Fruit fly (Drosophila melanogaster) whole organism, embryonic: ENCODE measurements around the gene CG14420.
A peak's percentile ranks its signal among the peaks of the same experiment; 100 is the strongest.

Experiments used
- CG10267 ChIP-seq: fragments of 200-800 bp; sonication (Bioruptor generic); optimal IDR thresholded peaks from 2 replicates; lab custom pipeline; 2018; ENCODE audit warnings: missing biosample characterization, mild to moderate bottlenecking, missing genetic modification characterization, moderate library complexity
- CG10431 ChIP-seq: fragments of 200-800 bp; sonication (Bioruptor generic); optimal IDR thresholded peaks from 3 replicates; lab custom pipeline; 2018; ENCODE audit warnings: missing biosample characterization, mild to moderate bottlenecking, missing genetic modification characterization
- CG10543 ChIP-seq: fragments of 200-800 bp; sonication (Bioruptor generic); optimal IDR thresholded peaks from 3 replicates; lab custom pipeline; 2017; ENCODE audit warnings: missing biosample characterization, mild to moderate bottlenecking, missing genetic modification characterization, moderate library complexity
- CG11456 ChIP-seq: fragments of 200-800 bp; sonication (Bioruptor generic); IDR thresholded peaks from 3 replicates; pipeline ENCODE4 v1.3.6; 2022; ENCODE audit warnings: missing biosample characterization, missing genetic modification characterization
- CG13287 ChIP-seq: fragments of 200-800 bp; sonication (Bioruptor generic); IDR thresholded peaks from 2 replicates; pipeline ENCODE4 v1.3.6; 2022; ENCODE audit warnings: missing biosample characterization, missing genetic modification characterization; ENCODE audit not compliant: partially characterized antibody
- CG15073 ChIP-seq: fragments of 200-800 bp; sonication (Bioruptor generic); optimal IDR thresholded peaks from 2 replicates; lab custom pipeline; 2016; ENCODE audit warnings: missing biosample characterization, missing genetic modification characterization
- CG16813 ChIP-seq: fragments of 200-800 bp; sonication (Bioruptor generic); IDR thresholded peaks from 3 replicates; pipeline ENCODE4 v1.3.6; 2022; ENCODE audit warnings: missing biosample characterization, missing genetic modification characterization; ENCODE audit not compliant: partially characterized antibody
- CG17612 ChIP-seq: fragments of 200-800 bp; sonication (Bioruptor generic); IDR thresholded peaks from 2 replicates; pipeline ENCODE4 v1.3.6; 2022; ENCODE audit warnings: missing biosample characterization, missing genetic modification characterization
- CG17829 ChIP-seq: fragments of 200-800 bp; optimal IDR thresholded peaks from 2 replicates; lab custom pipeline; 2019; ENCODE audit warnings: missing biosample characterization, mild to moderate bottlenecking, missing genetic modification characterization, moderate library complexity
- CG2712 ChIP-seq: fragments of 200-800 bp; optimal IDR thresholded peaks from 3 replicates; lab custom pipeline; 2019; ENCODE audit warnings: missing biosample characterization, mild to moderate bottlenecking, missing genetic modification characterization, moderate library complexity
- CG30403 ChIP-seq: fragments of 200-800 bp; sonication (Bioruptor generic); optimal IDR thresholded peaks from 3 replicates; lab custom pipeline; 2016; ENCODE audit warnings: missing biosample characterization, missing genetic modification characterization
- CG31441 ChIP-seq: fragments of 200-800 bp; sonication (Bioruptor generic); IDR thresholded peaks from 2 replicates; pipeline ENCODE4 v1.3.6; 2022; ENCODE audit warnings: missing biosample characterization, missing genetic modification characterization
- CG3163 ChIP-seq: fragments of 200-800 bp; sonication (Bioruptor generic); optimal IDR thresholded peaks from 3 replicates; lab custom pipeline; 2016; ENCODE audit warnings: missing biosample characterization, missing genetic modification characterization
- CG33557 ChIP-seq: fragments of 200-800 bp; sonication (Bioruptor generic); optimal IDR thresholded peaks from 2 replicates; lab custom pipeline; 2019; ENCODE audit warnings: missing biosample characterization, mild to moderate bottlenecking, missing genetic modification characterization, moderate library complexity
- CG34376 ChIP-seq: fragments of 200-800 bp; sonication (Bioruptor generic); optimal IDR thresholded peaks from 2 replicates; lab custom pipeline; 2018; ENCODE audit warnings: missing biosample characterization, mild to moderate bottlenecking, missing genetic modification characterization
- CG3838 ChIP-seq: fragments of 200-800 bp; sonication (Bioruptor generic); optimal IDR thresholded peaks from 3 replicates; lab custom pipeline; 2016; ENCODE audit warnings: missing biosample characterization, missing genetic modification characterization
- CG5180 ChIP-seq: fragments of 200-800 bp; sonication (Bioruptor generic); optimal IDR thresholded peaks from 3 replicates; lab custom pipeline; 2017; ENCODE audit warnings: missing biosample characterization, missing genetic modification characterization, mild to moderate bottlenecking, moderate library complexity, missing genetic modification reagents
- CG6854 ChIP-seq: fragments of 200-800 bp; sonication (Bioruptor generic); optimal IDR thresholded peaks from 3 replicates; lab custom pipeline; 2017; ENCODE audit warnings: missing biosample characterization, mild to moderate bottlenecking, missing genetic modification characterization
- CG7745 ChIP-seq: fragments of 200-800 bp; sonication (Bioruptor generic); optimal IDR thresholded peaks from 2 replicates; lab custom pipeline; 2018; ENCODE audit warnings: missing biosample characterization, mild to moderate bottlenecking, missing genetic modification characterization, moderate library complexity
- CG8478 ChIP-seq: fragments of >200 bp; optimal IDR thresholded peaks from 2 replicates; lab custom pipeline; 2018
- Chrac-16 ChIP-seq: fragments of 200-800 bp; sonication (Bioruptor generic); optimal IDR thresholded peaks from 3 replicates; lab custom pipeline; 2016; ENCODE audit warnings: missing biosample characterization, missing genetic modification characterization
- Doc2 ChIP-seq: fragments of 200-800 bp; sonication (Bioruptor generic); IDR thresholded peaks from 2 replicates; pipeline ENCODE4 v1.3.6; 2022; ENCODE audit warnings: missing biosample characterization, missing genetic modification characterization
- ERR ChIP-seq: fragments of 200-800 bp; sonication (Bioruptor generic); optimal IDR thresholded peaks from 2 replicates; lab custom pipeline; 2016; ENCODE audit warnings: missing biosample characterization, missing genetic modification characterization
- H15 ChIP-seq: fragments of 200-800 bp; sonication (Bioruptor generic); IDR thresholded peaks from 3 replicates; pipeline ENCODE4 v1.3.6; 2022; ENCODE audit warnings: missing biosample characterization, missing genetic modification characterization
- HLHmδ ChIP-seq: fragments of 200-800 bp; sonication (Bioruptor generic); optimal IDR thresholded peaks from 2 replicates; lab custom pipeline; 2018; ENCODE audit warnings: missing biosample characterization, mild to moderate bottlenecking, missing genetic modification characterization, moderate library complexity
- Hmx ChIP-seq: fragments of 200-800 bp; sonication (Bioruptor generic); optimal IDR thresholded peaks from 2 replicates; lab custom pipeline; 2016; ENCODE audit warnings: missing biosample characterization, missing genetic modification characterization
- Lim3 ChIP-seq: fragments of 200-800 bp; sonication (Bioruptor generic); IDR thresholded peaks from 2 replicates; pipeline ENCODE4 v1.3.6; 2022; ENCODE audit warnings: missing biosample characterization, missing genetic modification characterization
- Mad ChIP-seq: fragments of 200-800 bp; sonication (Bioruptor generic); optimal IDR thresholded peaks from 2 replicates; lab custom pipeline; 2016; ENCODE audit warnings: missing biosample characterization, missing genetic modification characterization
- Nf-YA ChIP-seq: fragments of 200-800 bp; sonication (Bioruptor generic); IDR thresholded peaks from 2 replicates; pipeline ENCODE4 v1.3.6; 2022; ENCODE audit warnings: missing biosample characterization, missing genetic modification characterization
- Pdp1 ChIP-seq, 2 experiments: fragments of 200-800 bp; sonication (Bioruptor generic); optimal IDR thresholded peaks; 3 replicates each; lab custom pipeline; 2016; ENCODE audit warnings: missing biosample characterization in 2 of 2, missing genetic modification characterization in 2 of 2, mild to moderate bottlenecking in 1 of 2, moderate library complexity in 1 of 2
- Ravus ChIP-seq: fragments of 200-800 bp; sonication (Bioruptor generic); IDR thresholded peaks from 2 replicates; pipeline ENCODE4 v1.3.6; 2022; ENCODE audit warnings: missing biosample characterization, missing genetic modification characterization
- Side ChIP-seq: fragments of 200-800 bp; sonication (Bioruptor generic); optimal IDR thresholded peaks from 2 replicates; lab custom pipeline; 2016; ENCODE audit warnings: missing biosample characterization, missing genetic modification characterization
- Sox102F ChIP-seq: fragments of 200-800 bp; sonication (Bioruptor generic); optimal IDR thresholded peaks from 2 replicates; lab custom pipeline; 2018; ENCODE audit warnings: missing biosample characterization, mild to moderate bottlenecking, missing genetic modification characterization, moderate library complexity
- Xbp1 ChIP-seq: fragments of 200-800 bp; sonication (Bioruptor generic); optimal IDR thresholded peaks from 3 replicates; lab custom pipeline; 2016; ENCODE audit warnings: missing biosample characterization, mild to moderate bottlenecking, missing genetic modification characterization
- bab2 ChIP-seq: fragments of 200-800 bp; sonication (Bioruptor generic); optimal IDR thresholded peaks from 2 replicates; lab custom pipeline; 2016; ENCODE audit warnings: missing biosample characterization, missing genetic modification characterization
- bigmax ChIP-seq: fragments of 200-800 bp; sonication (Bioruptor generic); optimal IDR thresholded peaks from 2 replicates; lab custom pipeline; 2018; ENCODE audit warnings: missing biosample characterization, mild to moderate bottlenecking, missing genetic modification characterization
- bowl ChIP-seq: fragments of 200-800 bp; sonication (Bioruptor generic); IDR thresholded peaks from 2 replicates; pipeline ENCODE4 v1.3.6; 2022; ENCODE audit warnings: missing biosample characterization, missing genetic modification characterization
- br ChIP-seq: fragments of >200 bp; optimal IDR thresholded peaks from 2 replicates; lab custom pipeline; 2017
- chm ChIP-seq: fragments of 200-800 bp; sonication (Bioruptor generic); IDR thresholded peaks from 2 replicates; pipeline ENCODE4 v1.3.6; 2022; ENCODE audit warnings: missing biosample characterization, missing genetic modification characterization
- ci ChIP-seq: fragments of 200-800 bp; sonication (Bioruptor generic); IDR thresholded peaks from 3 replicates; pipeline ENCODE4 v1.3.6; 2022; ENCODE audit warnings: missing biosample characterization, missing genetic modification characterization
- cwo ChIP-seq: fragments of 200-800 bp; sonication (Bioruptor generic); optimal IDR thresholded peaks from 3 replicates; lab custom pipeline; 2017; ENCODE audit warnings: missing biosample characterization, missing genetic modification characterization, mild to moderate bottlenecking, moderate library complexity, missing genetic modification reagents
- gem ChIP-seq: fragments of 200-800 bp; sonication (Bioruptor generic); optimal IDR thresholded peaks from 2 replicates; lab custom pipeline; 2019; ENCODE audit warnings: missing biosample characterization, mild to moderate bottlenecking, missing genetic modification characterization, moderate library complexity
- ken ChIP-seq: fragments of 200-800 bp; sonication (Bioruptor generic); IDR thresholded peaks from 3 replicates; pipeline ENCODE4 v1.3.6; 2022; ENCODE audit warnings: missing biosample characterization, missing genetic modification characterization
- klu ChIP-seq: fragments of 200-800 bp; sonication (Bioruptor generic); IDR thresholded peaks from 2 replicates; pipeline ENCODE4 v1.3.6; 2022; ENCODE audit warnings: missing biosample characterization, missing genetic modification characterization
- org-1 ChIP-seq: fragments of 200-800 bp; sonication (Bioruptor generic); optimal IDR thresholded peaks from 2 replicates; lab custom pipeline; 2017; ENCODE audit warnings: missing biosample characterization, missing genetic modification characterization
- phol ChIP-seq: fragments of 200-800 bp; sonication (Bioruptor generic); optimal IDR thresholded peaks from 3 replicates; lab custom pipeline; 2018; ENCODE audit warnings: missing biosample characterization, mild to moderate bottlenecking, missing genetic modification characterization, moderate library complexity
- row ChIP-seq: fragments of 200-800 bp; sonication (Bioruptor generic); IDR thresholded peaks from 3 replicates; pipeline ENCODE4 v1.3.6; 2022; ENCODE audit warnings: missing biosample characterization, missing genetic modification characterization
- sob ChIP-seq: fragments of 200-800 bp; sonication (Bioruptor generic); IDR thresholded peaks from 2 replicates; pipeline ENCODE4 v1.3.6; 2022; ENCODE audit warnings: missing biosample characterization, missing genetic modification characterization
- tll ChIP-seq, 2 experiments: fragments of 200-800 bp in 1 of 2; fragments of >200 bp in 1 of 2; sonication (Bioruptor generic) in 1 of 2; optimal IDR thresholded peaks; 2 replicates each; lab custom pipeline; 2017 to 2019; ENCODE audit warnings: missing biosample characterization in 2 of 2, missing genetic modification characterization in 2 of 2, mild to moderate bottlenecking in 1 of 2, moderate library complexity in 1 of 2
- tup ChIP-seq: fragments of 200-800 bp; sonication (Bioruptor generic); optimal IDR thresholded peaks from 2 replicates; lab custom pipeline; 2016; ENCODE audit warnings: missing biosample characterization, mild to moderate bottlenecking, missing genetic modification characterization, moderate library complexity

Gene CG14420

dm6 chrX:2984902-2985772, 46.5 kb downstream of the CG14420 start (continued):
- peak; percentile 74 for TF ChIP-seq phol (tag; lab: Kevin White, UChicago)
- TF ChIP-seq Sox102F (GFP tag; lab: Kevin White, UChicago) = peak; percentile 8
- no peak for TF ChIP-seq HLHmδ (GFP tag; lab: Kevin White, UChicago)
- TF ChIP-seq Side (GFP tag; lab: Kevin White, UChicago) = no peak
- peak; percentile 41 for TF ChIP-seq CG30403 (GFP tag; lab: Kevin White, UChicago)
- no peak for TF ChIP-seq Doc2
- TF ChIP-seq CG34376 (GFP tag; lab: Kevin White, UChicago) = no peak
- peak; percentile 7; the same call in 1 of the 3 replicates for TF ChIP-seq ci (GFP tag; lab: Robert Waterston, UW)
- TF ChIP-seq CG7745 = peak; percentile 50
- peak; percentile 59 for TF ChIP-seq CG31441
- TF ChIP-seq CG17612 = no peak
- peak; percentile 30 for TF ChIP-seq bab2
- TF ChIP-seq CG2712 = peak; percentile 82
- TF ChIP-seq tll (GFP tag; optimal IDR thresholded peaks at IDR 0.05; lab: Kevin White, UChicago) = peak in 1 of 2 experiments; percentile 96
- TF ChIP-seq CG15073 (GFP tag; lab: Kevin White, UChicago) = no peak
- TF ChIP-seq ERR (GFP tag; lab: Kevin White, UChicago) = no peak
- no peak for TF ChIP-seq Ravus
- TF ChIP-seq chm (GFP tag; lab: Robert Waterston, UW) = peak; percentile 27; the same call in 1 of the 2 replicates
- no peak for TF ChIP-seq br (lab: Kevin White, UChicago)
- TF ChIP-seq tup (GFP tag; lab: Kevin White, UChicago) = no peak
- TF ChIP-seq CG33557 = peak; percentile 62
- no peak for TF ChIP-seq CG11456 (GFP tag; lab: Robert Waterston, UW)
- no peak for TF ChIP-seq Nf-YA (GFP tag; lab: Robert Waterston, UW)
- TF ChIP-seq CG6854 = no peak
- no peak for TF ChIP-seq CG10431 (GFP tag; lab: Kevin White, UChicago)
- TF ChIP-seq sob (GFP tag; lab: Robert Waterston, UW) = no peak
- no peak for TF ChIP-seq org-1
- TF ChIP-seq CG8478 (lab: Kevin White, UChicago) = no peak
- no peak for TF ChIP-seq bowl (GFP tag; lab: Robert Waterston, UW)
- TF ChIP-seq Hmx (GFP tag; lab: Kevin White, UChicago) = no peak
- TF ChIP-seq CG3838 = no peak
- no peak for TF ChIP-seq Lim3
- TF ChIP-seq CG10543 (GFP tag; lab: Kevin White, UChicago) = no peak
- TF ChIP-seq Mad = no peak
- TF ChIP-seq CG13287 (GFP tag; lab: Robert Waterston, UW) = no peak
- no peak for TF ChIP-seq H15 (GFP tag; lab: Robert Waterston, UW)
- TF ChIP-seq CG3163 (GFP tag; lab: Kevin White, UChicago) = no peak
- peak; percentile 84 for TF ChIP-seq CG17829 (tag; lab: Kevin White, UChicago)
- peak; percentile 47; the same call in 2 of the 3 replicates for TF ChIP-seq row (GFP tag; lab: Robert Waterston, UW)
- no peak for TF ChIP-seq CG16813 (GFP tag; lab: Robert Waterston, UW)
- TF ChIP-seq Pdp1 (GFP tag; optimal IDR thresholded peaks at IDR 0.05; lab: Kevin White, UChicago) = peak; percentile 27 to 35
- peak; percentile 69 for TF ChIP-seq Chrac-16 (GFP tag; lab: Kevin White, UChicago)
- TF ChIP-seq ken (GFP tag; lab: Robert Waterston, UW) = no peak
- TF ChIP-seq gem (tag; lab: Kevin White, UChicago) = peak; percentile 79
- TF ChIP-seq CG10267 = peak; percentile 79
- peak; percentile 14 for TF ChIP-seq Xbp1 (GFP tag; lab: Kevin White, UChicago)
- no peak for TF ChIP-seq bigmax (GFP tag; lab: Kevin White, UChicago)
- no peak for TF ChIP-seq cwo (GFP tag; lab: Kevin White, UChicago)
- no peak for TF ChIP-seq klu (GFP tag; lab: Robert Waterston, UW)
- no peak for TF ChIP-seq CG5180 (GFP tag; lab: Kevin White, UChicago)
